Fruit fly (Drosophila melanogaster): ENCODE data around the gene Ube4A.

DNA sequence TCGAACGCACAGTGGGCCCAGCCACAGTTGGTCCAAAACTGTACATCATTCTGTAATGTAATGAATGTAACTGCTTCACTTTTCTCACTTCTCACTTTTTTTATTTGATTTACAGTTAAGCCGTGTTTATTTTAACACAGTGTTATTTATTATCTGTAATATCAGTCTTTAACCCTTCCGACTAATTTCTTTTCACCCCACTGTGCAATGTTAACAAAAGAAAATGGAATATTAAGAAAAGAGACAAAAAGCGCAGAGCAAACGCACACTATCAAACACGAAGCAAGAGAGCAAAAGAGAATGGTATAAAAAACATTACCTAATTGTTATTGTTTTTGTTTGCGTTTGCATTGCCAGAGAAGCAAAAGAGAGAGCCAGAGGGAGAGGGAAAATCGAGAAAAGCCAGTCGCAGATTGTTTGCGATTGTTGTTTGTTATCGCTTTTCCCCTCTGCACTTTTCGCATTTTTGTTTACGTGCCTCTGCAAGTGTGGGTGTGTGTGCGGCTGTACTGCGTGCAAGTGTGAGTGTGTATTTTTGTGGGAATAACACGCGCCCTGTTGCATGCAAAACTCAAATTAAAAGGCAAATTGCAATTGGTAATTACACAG, 11.1 kb upstream of the Ube4A start:
- peak in 1 of 2 experiments; percentile 4 for TF ChIP-seq dl (GFP tag; optimal IDR thresholded peaks at IDR 0.05; ENCODE audit: insufficient read depth in 1 of 2, partially characterized antibody in 2 of 2)
- TF ChIP-seq Mio (GFP tag; optimal IDR thresholded peaks at IDR 0.05): no peak
- no peak for TF ChIP-seq Dif (GFP tag; optimal IDR thresholded peaks at IDR 0.05; ENCODE audit: partially characterized antibody)
- peak; percentile 94 for TF ChIP-seq psq (GFP tag; optimal IDR thresholded peaks at IDR 0.05)
- peak; percentile 88 for TF ChIP-seq OdsH (GFP tag; optimal IDR thresholded peaks at IDR 0.05)

All from whole organism, wandering third instar larva.